Fruit fly (Drosophila melanogaster) whole organism, embryonic: ENCODE measurements around the gene CG3091.
A peak's percentile ranks its signal among the peaks of the same experiment; 100 is the strongest.

Source experiments
- Blimp-1 ChIP-seq: fragments of 200-800 bp; sonication (Bioruptor generic); optimal IDR thresholded peaks from 3 replicates; lab custom pipeline; 2018; ENCODE audit warnings: missing biosample characterization, missing genetic modification characterization, mild to moderate bottlenecking, moderate library complexity, missing genetic modification reagents
- CG13775 ChIP-seq: fragments of 200-800 bp; sonication (Bioruptor generic); optimal IDR thresholded peaks from 3 replicates; lab custom pipeline; 2017; ENCODE audit warnings: missing biosample characterization, mild to moderate bottlenecking, missing genetic modification characterization
- CG14441 ChIP-seq: fragments of 200-800 bp; sonication (Bioruptor generic); IDR thresholded peaks from 2 replicates; pipeline ENCODE4 v1.3.6; 2022; ENCODE audit warnings: missing biosample characterization, missing genetic modification characterization
- CG15601 ChIP-seq: fragments of 200-800 bp; sonication (Bioruptor generic); optimal IDR thresholded peaks from 3 replicates; lab custom pipeline; 2019; ENCODE audit warnings: missing biosample characterization, mild to moderate bottlenecking, missing genetic modification characterization, moderate library complexity
- CG17359 ChIP-seq: fragments of 200-800 bp; sonication (Bioruptor generic); optimal IDR thresholded peaks from 3 replicates; lab custom pipeline; 2018; ENCODE audit warnings: missing biosample characterization, mild to moderate bottlenecking, missing genetic modification characterization, moderate library complexity
- CG2116 ChIP-seq: fragments of 200-800 bp; sonication (Bioruptor generic); optimal IDR thresholded peaks from 3 replicates; lab custom pipeline; 2018; ENCODE audit warnings: missing biosample characterization, mild to moderate bottlenecking, missing genetic modification characterization
- CG2129 ChIP-seq: fragments of 200-800 bp; sonication (Bioruptor generic); IDR thresholded peaks from 2 replicates; pipeline ENCODE4 v1.3.6; 2022; ENCODE audit warnings: missing biosample characterization, missing genetic modification characterization; ENCODE audit not compliant: partially characterized antibody
- CG2199 ChIP-seq: fragments of 200-800 bp; sonication (Bioruptor generic); IDR thresholded peaks from 3 replicates; pipeline ENCODE4 v1.3.6; 2022; ENCODE audit warnings: missing biosample characterization, missing genetic modification characterization
- CG30020 ChIP-seq: fragments of 200-800 bp; optimal IDR thresholded peaks from 2 replicates; lab custom pipeline; 2019; ENCODE audit warnings: missing biosample characterization, mild to moderate bottlenecking, missing genetic modification characterization, moderate library complexity
- CG8944 ChIP-seq: fragments of 200-800 bp; sonication (Bioruptor generic); optimal IDR thresholded peaks from 3 replicates; lab custom pipeline; 2016; ENCODE audit warnings: missing biosample characterization, missing genetic modification characterization
- CG9437 ChIP-seq: fragments of 200-800 bp; sonication (Bioruptor generic); optimal IDR thresholded peaks from 2 replicates; lab custom pipeline; 2018; ENCODE audit warnings: missing biosample characterization, mild to moderate bottlenecking, missing genetic modification characterization
- CrebB ChIP-seq: fragments of 200-800 bp; sonication (Bioruptor generic); optimal IDR thresholded peaks from 3 replicates; lab custom pipeline; 2018; ENCODE audit warnings: missing biosample characterization, mild to moderate bottlenecking, missing genetic modification characterization
- Dek ChIP-seq: fragments of 200-800 bp; sonication (Bioruptor generic); optimal IDR thresholded peaks from 3 replicates; lab custom pipeline; 2019; ENCODE audit warnings: missing biosample characterization, mild to moderate bottlenecking, missing genetic modification characterization, moderate library complexity
- Dref ChIP-seq: fragments of 200-800 bp; sonication (Bioruptor generic); IDR thresholded peaks from 2 replicates; pipeline ENCODE4 v1.3.6; 2022; ENCODE audit warnings: missing biosample characterization, missing genetic modification characterization
- Elba2 ChIP-seq: fragments of 200-800 bp; sonication (Bioruptor generic); optimal IDR thresholded peaks from 3 replicates; lab custom pipeline; 2016; ENCODE audit warnings: missing biosample characterization, missing genetic modification characterization
- Hr39 ChIP-seq: fragments of >200 bp; optimal IDR thresholded peaks from 2 replicates; lab custom pipeline; 2017
- Jarid2 ChIP-seq: fragments of 200-800 bp; sonication (Bioruptor generic); optimal IDR thresholded peaks from 3 replicates; lab custom pipeline; 2017; ENCODE audit warnings: mild to moderate bottlenecking, missing biosample characterization, missing genetic modification reagents, missing genetic modification characterization
- Med ChIP-seq: fragments of 200-800 bp; sonication (Bioruptor generic); peaks from one replicate; lab custom pipeline; 2016; ENCODE audit warnings: missing biosample characterization, missing genetic modification characterization, mild to moderate bottlenecking, inconsistent platforms, moderate library complexity
- Six4 ChIP-seq: fragments of 200-800 bp; sonication (Bioruptor generic); optimal IDR thresholded peaks from 2 replicates; lab custom pipeline; 2016; ENCODE audit warnings: missing biosample characterization, missing genetic modification characterization
- Sox100B ChIP-seq: fragments of 200-800 bp; sonication (Bioruptor generic); optimal IDR thresholded peaks from 3 replicates; lab custom pipeline; 2018; ENCODE audit warnings: missing biosample characterization, mild to moderate bottlenecking, missing genetic modification characterization
- cad ChIP-seq: fragments of >200 bp; optimal IDR thresholded peaks from 2 replicates; lab custom pipeline; 2017; ENCODE audit warnings: missing biosample characterization, missing genetic modification characterization
- chinmo ChIP-seq: fragments of 200-800 bp; sonication (Bioruptor generic); IDR thresholded peaks from 4 replicates; pipeline ENCODE4 v1.3.6; 2022; ENCODE audit warnings: missing biosample characterization, missing genetic modification characterization; ENCODE audit not compliant: partially characterized antibody
- chm ChIP-seq: fragments of 200-800 bp; sonication (Bioruptor generic); IDR thresholded peaks from 2 replicates; pipeline ENCODE4 v1.3.6; 2022; ENCODE audit warnings: missing biosample characterization, missing genetic modification characterization
- disco-r ChIP-seq: fragments of 200-800 bp; sonication (Bioruptor generic); optimal IDR thresholded peaks from 2 replicates; lab custom pipeline; 2016; ENCODE audit warnings: missing biosample characterization, missing genetic modification characterization
- dmrt11E ChIP-seq: fragments of 200-800 bp; sonication (Bioruptor generic); optimal IDR thresholded peaks from 3 replicates; lab custom pipeline; 2018; ENCODE audit warnings: missing biosample characterization, mild to moderate bottlenecking, missing genetic modification characterization, moderate library complexity
- gsb ChIP-seq: fragments of 200-800 bp; sonication (Bioruptor generic); IDR thresholded peaks from 2 replicates; pipeline ENCODE4 v1.3.6; 2022; ENCODE audit warnings: missing biosample characterization, missing genetic modification characterization
- ken ChIP-seq: fragments of 200-800 bp; sonication (Bioruptor generic); IDR thresholded peaks from 3 replicates; pipeline ENCODE4 v1.3.6; 2022; ENCODE audit warnings: missing biosample characterization, missing genetic modification characterization
- lola ChIP-seq, 3 experiments: fragments of >200 bp in 2 of 3; fragments of 200-800 bp in 1 of 3; sonication (Bioruptor generic) in 1 of 3; optimal IDR thresholded peaks; 2 replicates each; lab custom pipeline; 2017 to 2019; ENCODE audit warnings: missing biosample characterization in 3 of 3, missing genetic modification characterization in 3 of 3, mild to moderate bottlenecking in 1 of 3, moderate library complexity in 1 of 3
- lov ChIP-seq, 2 experiments: fragments of 200-800 bp in 1 of 2; fragments of >200 bp in 1 of 2; sonication (Bioruptor generic) in 1 of 2; IDR thresholded peaks in 1 of 2; optimal IDR thresholded peaks in 1 of 2; 2 replicates in 1 of 2; 3 replicates in 1 of 2; pipeline versions ENCODE4 v1.3.6 to Lab custom; 2017 to 2022; ENCODE audit warnings: missing biosample characterization in 1 of 2, missing genetic modification characterization in 1 of 2
- pan ChIP-seq, 4 experiments: fragments of >200 bp in 3 of 4; fragments of 200-800 bp in 1 of 4; sonication (Bioruptor generic) in 1 of 4; optimal IDR thresholded peaks in 3 of 4; IDR thresholded peaks in 1 of 4; 2 replicates each; pipeline versions ENCODE4 v1.3.6 to Lab custom; 2017 to 2022; ENCODE audit warnings: missing biosample characterization in 2 of 4, missing genetic modification characterization in 2 of 4, mixed read lengths in 1 of 4
- toy ChIP-seq: fragments of 200-800 bp; sonication (Bioruptor generic); IDR thresholded peaks from 2 replicates; pipeline ENCODE4 v1.3.6; 2022; ENCODE audit warnings: missing biosample characterization, missing genetic modification characterization
- trem ChIP-seq: fragments of 200-800 bp; optimal IDR thresholded peaks from 3 replicates; lab custom pipeline; 2019; ENCODE audit warnings: missing biosample characterization, mild to moderate bottlenecking, missing genetic modification characterization, moderate library complexity
- zen2 ChIP-seq: fragments of 200-800 bp; sonication (Bioruptor generic); IDR thresholded peaks from 3 replicates; pipeline ENCODE4 v1.3.6; 2022; ENCODE audit warnings: missing biosample characterization, missing genetic modification characterization; ENCODE audit not compliant: partially characterized antibody
- zf30C ChIP-seq: fragments of 200-800 bp; sonication (Bioruptor generic); optimal IDR thresholded peaks from 3 replicates; lab custom pipeline; 2018; ENCODE audit warnings: missing biosample characterization, mild to moderate bottlenecking, missing genetic modification characterization

Gene CG3091

dm6 chrX:2249763-2250162 is 4.2 kb downstream of the CG3091 start, which contains the start of gene crn (continued):
- TF ChIP-seq Med (GFP tag; lab: Kevin White, UChicago) (peak; percentile 17), cad (GFP tag; lab: Kevin White, UChicago) (no peak), CG15601 (tag; lab: Kevin White, UChicago) (no peak), chinmo (GFP tag; lab: Robert Waterston, UW) (0 out of 4 replicates have a peak, but pooled peaks have one; percentile 65), Six4 (GFP tag; lab: Kevin White, UChicago) (no peak), Dref (GFP tag; lab: Robert Waterston, UW) (peak; percentile 75), zen2 (GFP tag; lab: Robert Waterston, UW) (peak; percentile 71; the same call in 1 of the 3 replicates), CG2199 (GFP tag; lab: Robert Waterston, UW) (no peak), lov (optimal IDR thresholded peaks at IDR 0.05; lab: Kevin White, UChicago) (no peak), lov (GFP tag; IDR thresholded peaks at IDR 0.05; lab: Robert Waterston, UW) (no peak), Jarid2 (GFP tag; lab: Kevin White, UChicago) (no peak), trem (peak; percentile 17), CrebB (no peak), gsb (no peak), zf30C (no peak), lola (GFP tag; optimal IDR thresholded peaks at IDR 0.05; lab: Kevin White, UChicago) (no peak), dmrt11E (no peak)

dm6 chrX:2245931-2246330 is 8.1 kb downstream of the CG3091 start, which contains the start of gene Or2a:
Or2a (plus strand) TSS chrX:2246231.
- TF ChIP-seq chm (GFP tag; lab: Robert Waterston, UW) (no peak), pan (optimal IDR thresholded peaks at IDR 0.05; lab: Kevin White, UChicago) (no peak), pan (GFP tag; optimal IDR thresholded peaks at IDR 0.05 in 1 of 2, IDR thresholded peaks at IDR 0.05 in 1 of 2) (no peak), Sox100B (GFP tag; lab: Kevin White, UChicago) (no peak), Dek (tag; lab: Kevin White, UChicago) (no peak), CG2129 (GFP tag; lab: Robert Waterston, UW) (no peak), CG14441 (no peak), CG13775 (GFP tag; lab: Kevin White, UChicago) (no peak), disco-r (GFP tag; lab: Kevin White, UChicago) (no peak), toy (GFP tag; lab: Robert Waterston, UW) (no peak), CG8944 (GFP tag; lab: Kevin White, UChicago) (no peak), CG2116 (GFP tag; lab: Kevin White, UChicago) (no peak)

dm6 chrX:2244753-2245152 is 9.2 kb downstream of the CG3091 start:
- TF ChIP-seq CG17359 (no peak), CG9437 (GFP tag; lab: Kevin White, UChicago) (peak; percentile 97), Blimp-1 (GFP tag; lab: Kevin White, UChicago) (no peak), Elba2 (GFP tag; lab: Kevin White, UChicago) (peak; percentile 11), ken (GFP tag; lab: Robert Waterston, UW) (no peak)

- TF ChIP-seq Hr39 (lab: Kevin White, UChicago) (peak; percentile 76), CG30020 (tag; lab: Kevin White, UChicago) (no peak)
- TF ChIP-seq, all 482 proteins: peak for 1
Observed at dm6 chrX:2242897-2243296, 11.1 kb downstream of the CG3091 start.
